Fruit fly (Drosophila melanogaster): ENCODE results near the gene CG8500.

The CG8500 gene

DNA sequence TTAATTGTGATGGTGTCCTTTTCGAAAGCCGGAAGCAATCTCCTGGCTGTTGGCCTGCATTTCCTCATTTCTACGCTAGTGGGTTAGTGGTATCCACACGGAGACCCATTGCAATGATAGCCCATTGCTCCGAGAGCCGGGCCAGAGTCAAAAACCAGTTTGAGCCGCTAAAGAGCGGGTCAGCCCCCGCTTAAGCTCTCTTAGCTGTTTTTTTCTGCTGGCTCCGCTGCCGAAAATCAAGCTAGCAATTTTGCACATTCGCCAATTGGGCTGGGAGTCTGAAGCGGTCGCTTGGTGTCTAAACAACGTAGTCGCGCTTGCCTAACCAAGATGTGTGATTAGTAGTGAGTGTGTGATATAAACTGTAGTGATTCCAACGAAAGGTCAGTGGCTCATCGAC, 4.7 kb upstream of the CG8500 start, which contains the start of gene CG12947:
TSS of gene CG12947 (plus strand) at position 301 of the 400 bp plus-strand sequence.
- no peak for TF ChIP-seq h (optimal IDR thresholded peaks at IDR 0.05)
- no peak for TF ChIP-seq Myc (optimal IDR thresholded peaks at IDR 0.05)

DNA sequence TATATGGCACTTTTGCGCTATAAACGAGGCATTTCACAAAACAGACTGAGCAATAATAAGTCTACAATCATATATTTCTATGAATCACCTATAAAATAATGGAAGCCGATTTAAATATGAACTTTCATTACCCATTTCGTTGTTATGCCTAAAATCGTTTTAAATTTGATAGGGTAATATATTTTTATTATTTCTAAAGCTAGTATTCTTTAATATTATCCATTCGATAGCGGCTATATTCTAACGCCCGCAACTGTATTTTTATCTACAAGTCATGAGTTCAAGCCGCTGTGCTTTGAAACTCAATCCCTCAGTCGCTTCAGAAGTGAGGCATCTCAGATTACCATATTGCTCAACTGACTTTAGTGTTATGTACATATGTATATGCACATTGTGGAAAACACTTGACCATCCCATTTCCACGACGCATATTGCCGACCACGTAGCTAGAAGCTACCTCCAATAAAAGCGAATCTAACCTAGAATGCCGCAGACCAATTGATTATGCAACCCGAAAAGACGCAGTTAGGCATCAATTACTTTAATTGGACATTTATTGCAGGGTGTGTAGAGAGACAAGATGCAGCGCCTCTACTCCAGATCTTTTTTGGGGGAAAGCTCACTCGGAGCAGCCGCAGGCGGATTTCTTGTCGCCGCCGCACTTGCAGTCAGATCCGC, 1.1 kb upstream of the CG8500 start:
- TF ChIP-seq insv (optimal IDR thresholded peaks at IDR 0.05) = no peak
- TF ChIP-seq Sin3A (optimal IDR thresholded peaks at IDR 0.05) = no peak
- TF ChIP-seq Myc (optimal IDR thresholded peaks at IDR 0.05) = no peak
- no peak for TF ChIP-seq h (optimal IDR thresholded peaks at IDR 0.05)
- TF ChIP-seq ttk (optimal IDR thresholded peaks at IDR 0.05) = no peak
- no peak for TF ChIP-seq psq (optimal IDR thresholded peaks at IDR 0.05)

DNA sequence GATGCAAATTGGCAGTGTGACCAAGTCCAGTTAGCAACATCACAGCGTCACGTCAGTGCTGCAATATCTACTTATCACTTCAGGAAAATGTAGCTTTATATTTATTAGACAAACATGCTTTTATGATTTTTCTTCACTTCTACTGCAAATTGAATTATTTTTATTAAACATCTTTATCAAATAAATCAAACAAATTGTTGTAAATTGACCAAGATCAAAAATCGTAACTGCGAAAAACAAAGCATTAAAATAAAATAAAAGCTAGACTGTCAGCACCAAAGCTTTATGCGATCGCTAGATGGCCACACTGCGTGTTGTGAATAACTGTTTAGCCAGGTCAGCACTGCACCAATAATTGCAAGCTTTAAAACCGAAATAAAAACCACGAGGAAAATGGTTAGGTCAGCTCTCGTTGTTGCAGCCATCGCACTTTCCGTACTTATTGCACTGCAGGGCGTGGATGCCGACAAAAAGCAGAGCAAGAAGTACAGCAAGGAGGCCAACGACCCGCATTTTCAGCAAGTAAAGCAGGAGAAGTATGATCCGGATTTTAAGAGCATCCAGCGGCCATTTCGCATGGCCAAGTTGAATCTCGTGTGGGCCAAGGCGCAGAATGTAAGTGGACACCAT, 6.8 kb downstream of the CG8500 start, which contains the start of the genes CG12945 and CG8507:
TSS of gene CG12945 (minus strand) at position 45 of the 630 bp plus-strand sequence.
TSS of gene CG8507 (plus strand) at position 307 of the 630 bp plus-strand sequence.
- TF ChIP-seq h (optimal IDR thresholded peaks at IDR 0.05) (no peak), Sin3A (optimal IDR thresholded peaks at IDR 0.05) (no peak), ttk (optimal IDR thresholded peaks at IDR 0.05) (no peak), insv (optimal IDR thresholded peaks at IDR 0.05) (no peak), Myc (optimal IDR thresholded peaks at IDR 0.05) (no peak), psq (optimal IDR thresholded peaks at IDR 0.05) (no peak)

DNA sequence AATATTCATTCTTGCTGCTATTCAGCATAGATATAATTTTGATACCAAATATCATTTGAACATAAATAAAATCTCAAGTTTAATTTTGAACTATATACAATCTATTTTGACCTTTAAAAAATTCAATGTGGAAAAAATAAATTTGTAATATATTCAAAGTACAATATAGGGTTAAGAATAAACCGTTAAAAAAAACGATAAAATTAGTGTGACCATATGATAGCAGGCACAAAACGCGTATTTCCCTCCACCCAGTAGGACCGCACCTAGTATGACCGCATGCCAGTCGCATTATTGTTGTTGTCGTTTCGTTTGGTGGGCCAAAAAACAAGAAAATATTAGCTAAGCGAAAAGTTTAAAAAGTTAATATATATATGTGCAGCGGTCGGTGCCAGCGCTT, 8.6 kb downstream of the CG8500 start, which contains the start of gene CG8516:
TSS of gene CG8516 (plus strand) at position 278 of the 400 bp plus-strand sequence.
- no peak for TF ChIP-seq psq (optimal IDR thresholded peaks at IDR 0.05)
- no peak for TF ChIP-seq Myc (optimal IDR thresholded peaks at IDR 0.05)

DNA sequence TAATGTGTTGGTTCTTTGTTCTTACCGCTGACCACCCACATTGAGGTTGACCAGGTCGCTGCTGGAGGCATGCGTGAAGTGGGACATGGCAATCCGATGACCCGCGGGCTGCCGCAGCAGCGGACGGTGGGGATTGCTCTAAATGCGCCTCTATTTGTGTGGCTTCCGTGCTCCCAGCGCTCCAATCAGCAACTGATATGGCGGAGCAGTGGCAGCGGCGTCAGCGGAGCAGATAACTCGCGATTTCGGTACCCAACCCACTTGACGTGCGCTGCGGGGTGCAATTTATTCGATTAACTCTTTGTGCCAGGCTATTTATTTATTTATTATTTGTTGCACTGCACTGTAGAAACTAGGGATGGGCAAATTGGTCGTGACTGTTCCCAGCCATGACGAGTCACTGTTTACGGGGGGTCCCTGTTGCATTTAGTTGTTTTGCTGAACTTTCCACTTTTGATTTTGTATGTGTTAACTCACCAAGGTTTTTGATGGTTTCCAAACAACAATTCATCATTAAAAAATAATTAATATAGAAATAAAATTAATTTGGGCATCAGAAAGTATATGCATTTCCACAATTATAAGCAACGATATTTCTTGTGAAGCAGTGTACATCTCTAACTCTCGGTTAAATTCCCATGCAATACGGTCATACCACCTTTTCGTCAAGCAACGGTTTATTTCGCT, 16.3 kb downstream of the CG8500 start, which contains the start of the genes CG9467 and CG8526:
TSS of gene CG9467 (minus strand) at position 383 of the 687 bp plus-strand sequence.
TSS of gene CG8526 (plus strand) at position 637 of the 687 bp plus-strand sequence.
- no peak for TF ChIP-seq Sin3A (optimal IDR thresholded peaks at IDR 0.05)
- no peak for TF ChIP-seq ttk (optimal IDR thresholded peaks at IDR 0.05)
- TF ChIP-seq psq (optimal IDR thresholded peaks at IDR 0.05) = no peak
- TF ChIP-seq Myc (optimal IDR thresholded peaks at IDR 0.05) = no peak
- TF ChIP-seq h (optimal IDR thresholded peaks at IDR 0.05) = no peak
- no peak for TF ChIP-seq insv (optimal IDR thresholded peaks at IDR 0.05)

DNA sequence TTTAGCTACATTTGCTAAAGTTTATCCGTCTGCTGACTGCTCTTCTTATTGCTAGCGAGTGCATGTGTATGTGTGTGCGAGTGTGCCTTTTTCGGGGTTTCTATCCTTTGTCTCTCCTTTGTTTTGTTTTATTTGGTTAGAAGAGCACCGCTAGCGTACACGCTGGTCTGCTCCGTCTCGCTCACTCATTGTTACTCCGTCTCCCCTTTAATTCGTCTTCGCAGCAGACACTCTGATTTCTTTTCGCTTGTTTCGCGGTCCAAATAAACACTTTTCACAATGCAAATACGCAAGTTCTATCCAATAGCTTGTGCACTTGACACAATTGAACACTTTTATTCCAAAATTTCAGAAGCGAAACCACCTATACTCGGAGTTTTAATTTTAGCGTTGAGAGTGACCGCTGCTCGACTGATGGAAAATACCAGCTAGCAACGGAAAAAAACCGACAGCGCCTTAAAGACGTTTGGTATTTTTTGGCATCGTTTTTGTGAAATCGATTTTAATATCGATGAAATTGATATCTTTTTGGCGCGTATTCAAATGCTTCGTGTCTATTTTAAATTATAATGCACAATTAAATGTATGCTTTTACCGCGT, 24.6 kb downstream of the CG8500 start, which contains the start of gene FBXO11:
TSS of gene FBXO11 (minus strand) at position 423 of the 600 bp plus-strand sequence.
- TF ChIP-seq Sin3A (optimal IDR thresholded peaks at IDR 0.05) (no peak), insv (optimal IDR thresholded peaks at IDR 0.05) (no peak), Myc (optimal IDR thresholded peaks at IDR 0.05) (no peak), h (optimal IDR thresholded peaks at IDR 0.05) (no peak), ttk (optimal IDR thresholded peaks at IDR 0.05) (no peak), psq (optimal IDR thresholded peaks at IDR 0.05) (no peak)

DNA sequence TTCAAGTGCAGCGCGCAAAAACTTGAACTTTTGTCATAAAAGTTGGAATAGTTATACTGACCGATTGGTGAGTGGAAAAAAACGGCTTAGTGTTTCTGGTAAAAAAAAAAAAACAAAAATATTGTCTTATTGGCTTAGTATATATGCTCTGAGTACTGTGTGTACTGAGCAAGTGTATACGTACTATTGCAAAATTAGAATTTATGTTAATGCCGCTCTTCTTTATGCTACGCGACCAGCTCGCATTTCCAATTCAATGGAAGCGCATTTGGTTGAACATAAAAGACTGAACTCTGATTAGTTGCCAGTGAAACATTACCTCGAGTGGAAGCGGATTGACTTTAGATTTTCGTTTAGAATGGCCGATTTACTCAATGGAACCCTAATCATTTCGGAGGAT, 28.0 kb downstream of the CG8500 start, which contains the start of gene CG8534:
TSS of gene CG8534 (plus strand) at position 301 of the 400 bp plus-strand sequence.
- TF ChIP-seq psq (optimal IDR thresholded peaks at IDR 0.05) (no peak), insv (optimal IDR thresholded peaks at IDR 0.05) (no peak), ttk (optimal IDR thresholded peaks at IDR 0.05) (no peak)

DNA sequence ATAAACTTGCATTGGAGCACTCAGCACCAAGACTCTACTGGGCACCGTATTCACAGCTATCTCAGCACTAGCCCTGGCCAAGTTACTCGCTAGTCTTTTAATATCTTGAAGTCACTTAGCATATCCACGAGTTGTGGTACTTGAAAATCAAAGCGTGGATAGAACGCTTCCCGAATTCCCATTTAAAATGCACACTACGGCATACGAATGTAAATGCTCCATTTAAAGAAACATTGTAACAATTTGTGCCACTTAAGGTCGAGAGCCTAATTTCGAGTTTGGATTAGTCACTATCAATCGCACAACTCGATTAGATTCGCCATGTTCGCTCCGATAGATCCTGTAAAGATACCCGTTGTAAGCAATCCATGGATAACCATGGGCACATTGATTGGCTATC, 29.4 kb downstream of the CG8500 start, which contains the start of gene eloF:
TSS of gene eloF (plus strand) at position 301 of the 400 bp plus-strand sequence.
- TF ChIP-seq Sin3A (optimal IDR thresholded peaks at IDR 0.05) (no peak), insv (optimal IDR thresholded peaks at IDR 0.05) (no peak), ttk (optimal IDR thresholded peaks at IDR 0.05) (no peak), psq (optimal IDR thresholded peaks at IDR 0.05) (no peak), Myc (optimal IDR thresholded peaks at IDR 0.05) (no peak), h (optimal IDR thresholded peaks at IDR 0.05) (no peak)

DNA sequence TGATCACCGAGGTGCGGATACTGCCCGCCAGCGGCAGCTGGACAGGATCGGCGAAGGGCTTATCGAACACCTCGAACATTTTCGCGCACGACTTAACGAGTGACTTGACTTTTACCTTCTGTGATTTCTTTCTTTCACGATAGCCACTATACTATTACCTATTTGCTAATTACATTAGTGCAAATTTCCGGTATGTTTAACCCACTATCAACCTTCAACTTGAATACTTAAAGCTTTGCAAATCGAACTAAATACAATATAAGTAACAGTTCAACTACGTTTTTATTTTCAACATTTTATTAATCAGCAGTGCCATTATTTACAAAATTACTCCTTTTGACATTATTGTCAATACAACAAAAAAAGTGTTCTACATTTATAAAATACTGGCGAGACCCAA, 32.4 kb downstream of the CG8500 start, which contains the start of gene CG16904:
TSS of gene CG16904 (minus strand) at position 101 of the 400 bp plus-strand sequence.
- no peak for TF ChIP-seq h (optimal IDR thresholded peaks at IDR 0.05)
- no peak for TF ChIP-seq Myc (optimal IDR thresholded peaks at IDR 0.05)
- TF ChIP-seq insv (optimal IDR thresholded peaks at IDR 0.05) = no peak
- no peak for TF ChIP-seq psq (optimal IDR thresholded peaks at IDR 0.05)
- TF ChIP-seq Sin3A (optimal IDR thresholded peaks at IDR 0.05) = no peak
- TF ChIP-seq ttk (optimal IDR thresholded peaks at IDR 0.05) = no peak

DNA sequence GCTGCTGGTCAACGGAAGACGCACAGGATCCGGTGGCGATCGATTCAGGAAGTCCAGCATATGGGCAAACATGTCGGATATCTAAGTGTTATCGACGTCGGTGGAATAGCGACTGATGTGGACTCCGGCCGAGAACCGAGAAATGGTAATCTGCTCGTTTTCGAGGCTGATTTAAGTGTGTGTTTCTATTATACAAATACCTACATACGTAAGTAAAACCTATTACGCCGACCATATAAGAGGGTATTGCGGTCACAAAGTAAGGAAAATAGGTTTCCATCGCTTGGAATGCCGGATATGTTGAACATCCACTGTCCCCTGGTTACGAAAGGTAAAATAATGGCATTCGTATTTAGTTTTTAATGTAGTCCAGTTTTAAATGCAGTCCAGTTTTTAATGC, 33.8 kb downstream of the CG8500 start, which contains the start of gene CG9459:
TSS of gene CG9459 (minus strand) at position 101 of the 400 bp plus-strand sequence.
- TF ChIP-seq ttk (optimal IDR thresholded peaks at IDR 0.05) = no peak
- TF ChIP-seq Sin3A (optimal IDR thresholded peaks at IDR 0.05) = no peak
- TF ChIP-seq Myc (optimal IDR thresholded peaks at IDR 0.05) = no peak
- no peak for TF ChIP-seq psq (optimal IDR thresholded peaks at IDR 0.05)
- TF ChIP-seq h (optimal IDR thresholded peaks at IDR 0.05) = no peak
- no peak for TF ChIP-seq insv (optimal IDR thresholded peaks at IDR 0.05)

DNA sequence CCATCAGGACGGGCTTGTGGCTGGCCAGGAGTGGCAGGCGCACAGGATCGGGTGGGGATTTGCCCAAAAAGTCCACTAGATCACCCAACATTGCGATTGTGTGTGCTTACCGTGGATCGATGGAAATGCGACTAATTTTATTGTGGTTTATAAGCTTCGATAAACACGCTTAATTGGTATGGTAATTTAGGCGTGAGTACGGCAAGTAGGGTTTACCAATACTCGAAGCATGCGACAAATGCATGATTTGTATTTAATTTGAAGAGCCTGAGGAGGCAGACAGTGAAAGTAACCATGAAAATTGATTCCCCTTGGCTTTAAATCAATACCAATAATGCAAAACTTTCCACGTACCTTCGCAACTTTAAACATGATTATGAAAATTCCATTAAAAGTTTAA, 35.3 kb downstream of the CG8500 start, which contains the start of gene CG9458:
TSS of gene CG9458 (minus strand) at position 101 of the 400 bp plus-strand sequence.
- no peak for TF ChIP-seq ttk (optimal IDR thresholded peaks at IDR 0.05)
- TF ChIP-seq psq (optimal IDR thresholded peaks at IDR 0.05) = no peak
- TF ChIP-seq insv (optimal IDR thresholded peaks at IDR 0.05) = no peak
- TF ChIP-seq h (optimal IDR thresholded peaks at IDR 0.05) = no peak
- no peak for TF ChIP-seq Sin3A (optimal IDR thresholded peaks at IDR 0.05)
- no peak for TF ChIP-seq Myc (optimal IDR thresholded peaks at IDR 0.05)

All from Kc167 (cell line).